Worm (Caenorhabditis elegans) whole organism, midembryonic: ENCODE data around the gene ZK84.1.
A peak's percentile ranks its signal among the peaks of the same experiment; 100 is the strongest.

Experiments used
- T22C8.4 ChIP-seq: fragments of 200-800 bp; sonication (Bioruptor generic); IDR thresholded peaks from 2 replicates; pipeline ENCODE4 v1.3.6; 2022; ENCODE audit warnings: missing genetic modification characterization, missing compliant biosample characterization
- cog-1 ChIP-seq: sonication (generic microtip); optimal IDR thresholded peaks from 2 replicates; lab custom pipeline; 2016; ENCODE audit warnings: missing genetic modification characterization, missing compliant biosample characterization
- flt-1 ChIP-seq: fragments of 200-800 bp; sonication (Bioruptor generic); IDR thresholded peaks from 2 replicates; pipeline ENCODE4 v1.3.6; 2022; ENCODE audit warnings: missing genetic modification characterization, missing compliant biosample characterization
- klf-2 ChIP-seq: fragments of 200-800 bp; sonication (Bioruptor generic); conservative IDR thresholded peaks from 2 replicates; pipeline ENCODE4 v1.3.6; 2022; ENCODE audit warnings: missing genetic modification reagents, missing genetic modification characterization, missing compliant biosample characterization
- med-1 ChIP-seq: sonication (generic microtip); optimal IDR thresholded peaks from 2 replicates; lab custom pipeline; 2017; ENCODE audit warnings: missing genetic modification characterization, mild to moderate bottlenecking, missing compliant biosample characterization, antibody characterized with exemption, missing genetic modification reagents; ENCODE audit not compliant: insufficient read depth
- ref-1 ChIP-seq: fragments of 200-800 bp; sonication (Bioruptor generic); conservative IDR thresholded peaks from 2 replicates; pipeline ENCODE4 v1.3.6; 2022; ENCODE audit warnings: missing genetic modification reagents, missing genetic modification characterization, missing compliant biosample characterization
- tab-1 ChIP-seq: fragments of 200-800 bp; sonication (Bioruptor generic); IDR thresholded peaks from 2 replicates; pipeline ENCODE4 v1.3.6; 2022; ENCODE audit warnings: missing genetic modification characterization, missing compliant biosample characterization
- ztf-23 ChIP-seq: fragments of 200-800 bp; sonication (Bioruptor generic); IDR thresholded peaks from 2 replicates; pipeline ENCODE4 v1.3.6; 2022; ENCODE audit warnings: missing genetic modification reagents, missing genetic modification characterization, missing compliant biosample characterization
- ztf-29 ChIP-seq: fragments of 200-800 bp; sonication (Bioruptor generic); IDR thresholded peaks from 2 replicates; pipeline ENCODE4 v1.3.6; 2022; ENCODE audit warnings: missing genetic modification reagents, missing genetic modification characterization, missing compliant biosample characterization

ZK84.1 gene

ce11 chrII:6045048-6045447 is 24.6 kb downstream of the ZK84.1 start, which contains the start of gene R12C12.5:
TSS of gene R12C12.5 (minus strand) at chrII:6045148.
- TF ChIP-seq flt-1 (GFP tag; lab: Robert Waterston, UW) (no peak), T22C8.4 (GFP tag; lab: Robert Waterston, UW) (no peak), ref-1 (GFP tag; lab: Robert Waterston, UW) (no peak)

DNA sequence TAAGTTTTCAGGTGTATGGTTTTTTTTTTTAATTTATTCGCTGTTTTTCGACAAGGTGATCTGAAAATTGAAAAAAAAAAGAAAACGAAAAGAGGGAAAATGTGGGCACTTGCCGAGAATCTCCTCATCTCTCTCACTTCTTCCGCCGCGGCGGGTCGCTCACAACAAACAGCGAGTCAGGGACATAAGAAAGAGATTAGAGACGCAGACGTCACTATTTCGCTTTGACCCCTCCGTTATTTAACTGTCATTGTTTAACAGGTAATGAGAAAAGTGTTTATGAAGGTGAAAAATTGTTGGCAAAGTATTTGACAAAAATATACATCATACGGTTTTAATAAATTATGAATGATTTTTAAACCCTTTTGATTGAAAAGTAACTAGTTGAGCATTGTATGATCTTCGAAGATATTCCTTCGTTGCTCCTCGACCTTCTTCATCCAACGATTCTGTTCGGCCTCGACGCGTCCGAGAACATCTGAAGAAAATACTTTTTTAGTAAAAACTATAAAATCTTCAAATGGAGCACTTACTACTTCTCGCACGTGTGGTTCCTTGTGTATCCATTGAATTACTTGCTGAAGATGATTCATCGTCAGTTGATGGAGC is 25.7 kb downstream of the ZK84.1 start:
- TF ChIP-seq tab-1 (no peak), ztf-23 (0 out of 2 replicates have a peak, but pooled peaks have one; percentile 25)

DNA sequence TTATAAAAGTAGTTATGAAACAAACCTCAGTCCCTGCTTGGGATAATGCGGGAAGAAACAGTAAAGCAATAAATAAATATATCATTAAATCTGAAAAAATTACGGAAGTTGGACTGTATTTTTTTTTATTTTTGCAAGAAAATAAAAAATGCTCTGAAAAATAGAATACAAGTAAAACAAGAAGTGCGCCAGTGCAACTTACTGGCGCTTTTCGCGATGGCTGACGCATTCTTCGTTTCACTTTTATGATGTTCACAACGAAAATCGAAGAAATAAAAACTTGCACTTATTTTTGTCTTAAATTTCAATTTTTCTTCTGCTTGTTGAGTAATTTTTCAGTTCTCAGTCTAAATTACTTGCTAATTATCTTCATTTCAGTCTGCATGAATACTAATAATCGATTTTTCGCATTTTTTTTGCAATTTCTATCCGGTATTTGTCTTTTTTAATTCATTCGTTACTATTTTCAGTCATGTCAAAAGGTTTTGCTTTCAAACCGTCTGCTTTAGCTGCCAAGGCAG is 27.2 kb downstream of the ZK84.1 start, which contains the start of the genes R12C12.6 and ran-5:
R12C12.6 (minus strand) TSS at position 229 of the 521 bp plus-strand sequence.
ran-5 (plus strand) TSS at position 471 of the 521 bp plus-strand sequence.
- TF ChIP-seq cog-1 (tag; lab: Kevin White, UChicago) = peak; percentile 71
- no peak for TF ChIP-seq tab-1
- TF ChIP-seq T22C8.4 (GFP tag; lab: Robert Waterston, UW) = no peak
- TF ChIP-seq flt-1 (GFP tag; lab: Robert Waterston, UW) = 0 out of 2 replicates have a peak, but pooled peaks have one; percentile 33
- TF ChIP-seq klf-2 = no peak
- TF ChIP-seq ref-1 (GFP tag; lab: Robert Waterston, UW) = no peak
- TF ChIP-seq ztf-29 (GFP tag; lab: Robert Waterston, UW) = no peak
- TF ChIP-seq ztf-23 = peak; percentile 64; the same call in 1 of the 2 replicates
- TF ChIP-seq med-1 (GFP tag; lab: Kevin White, UChicago) = no peak

DNA sequence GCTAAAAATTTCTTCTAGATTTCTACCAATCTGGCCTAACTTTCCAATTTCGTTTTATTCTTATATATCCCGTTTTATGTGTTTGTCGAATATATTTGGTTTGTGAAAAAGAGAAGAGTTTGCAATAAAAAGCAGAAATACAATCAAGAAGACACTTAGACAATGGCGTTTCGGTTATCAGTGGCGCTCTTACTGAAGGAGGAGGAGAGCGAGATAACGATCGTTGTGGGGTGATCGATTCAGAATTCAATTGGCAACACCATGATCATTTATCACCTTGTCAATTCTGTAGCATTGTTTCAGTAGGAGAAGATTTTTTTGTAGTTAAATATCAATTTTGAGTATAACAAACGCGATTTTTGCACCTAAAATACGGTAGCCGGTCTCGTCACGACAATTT is 29.1 kb downstream of the ZK84.1 start:
- TF ChIP-seq tab-1 (no peak), ztf-29 (GFP tag; lab: Robert Waterston, UW) (no peak), ref-1 (GFP tag; lab: Robert Waterston, UW) (no peak)

DNA sequence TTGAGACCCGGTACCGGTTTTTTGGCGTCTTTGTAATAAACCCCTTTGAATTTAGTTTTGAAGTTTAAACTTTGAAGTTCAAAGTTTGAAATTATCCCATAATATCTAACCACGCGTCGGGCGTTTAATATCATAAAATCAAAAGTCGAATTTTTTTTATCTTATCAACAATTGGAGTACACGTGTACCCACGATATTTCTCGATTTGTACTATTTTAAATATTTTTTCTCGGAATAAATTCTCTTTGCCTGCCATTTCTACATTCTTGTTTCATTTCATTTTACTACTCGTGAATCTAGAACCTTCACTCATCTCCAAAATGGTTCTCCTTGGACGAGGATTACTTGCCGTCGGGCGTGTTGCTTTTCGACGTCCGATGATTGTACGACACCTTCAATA is 29.7 kb downstream of the ZK84.1 start, which contains the start of gene gldc-1:
gldc-1 (plus strand) TSS at position 301 of the 400 bp plus-strand sequence.
- no peak for TF ChIP-seq ztf-29 (GFP tag; lab: Robert Waterston, UW)
- TF ChIP-seq cog-1 (tag; lab: Kevin White, UChicago) = no peak

ce11 chrII:6055927-6056326 is 35.5 kb downstream of the ZK84.1 start, which contains the start of gene R12C12.7:
TSS of gene R12C12.7 (minus strand) at chrII:6055985.
- TF ChIP-seq cog-1 (tag; lab: Kevin White, UChicago) = no peak
- no peak for TF ChIP-seq ref-1 (GFP tag; lab: Robert Waterston, UW)
- TF ChIP-seq med-1 (GFP tag; lab: Kevin White, UChicago) = no peak
- TF ChIP-seq ztf-29 (GFP tag; lab: Robert Waterston, UW) = no peak
- TF ChIP-seq T22C8.4 (GFP tag; lab: Robert Waterston, UW) = no peak
- TF ChIP-seq flt-1 (GFP tag; lab: Robert Waterston, UW) = no peak
- TF ChIP-seq klf-2 = no peak
- TF ChIP-seq tab-1 = no peak
- TF ChIP-seq ztf-23 = no peak

DNA sequence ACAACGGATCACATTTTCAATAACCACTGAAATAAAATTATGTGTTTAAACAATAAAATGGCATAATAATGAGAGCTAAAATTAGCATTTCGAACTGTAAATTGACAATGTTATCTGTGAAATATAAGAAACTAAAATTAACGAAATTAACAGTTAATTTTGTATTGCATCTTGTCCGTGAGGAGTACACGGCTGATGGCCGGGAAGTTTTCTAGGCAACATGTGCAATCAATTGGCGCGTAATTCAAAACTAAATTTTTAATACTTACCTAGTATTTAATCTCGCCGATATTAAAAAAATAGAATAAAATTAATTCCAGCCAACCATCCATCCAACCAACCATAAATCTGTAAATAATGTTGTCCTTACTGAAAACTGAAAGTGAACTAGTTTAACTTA is 41.0 kb downstream of the ZK84.1 start:
- TF ChIP-seq T22C8.4 (GFP tag; lab: Robert Waterston, UW) (no peak), cog-1 (tag; lab: Kevin White, UChicago) (peak; percentile 60), ztf-23 (peak; percentile 77), med-1 (GFP tag; lab: Kevin White, UChicago) (no peak)

ce11 chrII:6067066-6067465 is 46.6 kb downstream of the ZK84.1 start, which contains the start of gene H12I13.1:
TSS of gene H12I13.1 (minus strand) at chrII:6067166.
- TF ChIP-seq med-1 (GFP tag; lab: Kevin White, UChicago) (no peak), ztf-29 (GFP tag; lab: Robert Waterston, UW) (no peak), ref-1 (GFP tag; lab: Robert Waterston, UW) (no peak), T22C8.4 (GFP tag; lab: Robert Waterston, UW) (no peak), klf-2 (no peak), ztf-23 (no peak), cog-1 (tag; lab: Kevin White, UChicago) (no peak), tab-1 (no peak), flt-1 (GFP tag; lab: Robert Waterston, UW) (no peak)
